Fruit fly (Drosophila melanogaster) whole organism, wandering third instar larva: Measurements from ENCODE around the gene wds.

Source experiments
- Rel ChIP-seq, 2 experiments: fragments of 200-800 bp; sonication (Bioruptor generic) in 1 of 2; optimal IDR thresholded peaks; 2 replicates in 1 of 2; 3 replicates in 1 of 2; lab custom pipeline; 2016 to 2019; ENCODE audit warnings: mild to moderate bottlenecking in 2 of 2, missing biosample characterization in 2 of 2, missing genetic modification characterization in 2 of 2, moderate library complexity in 1 of 2
- Vsx2 ChIP-seq: fragments of 200-300, 225-300 bp; sonication (Bioruptor generic); optimal IDR thresholded peaks from 2 replicates; lab custom pipeline; 2018; ENCODE audit warnings: missing biosample characterization, missing genetic modification characterization; ENCODE audit not compliant: partially characterized antibody
- br ChIP-seq: fragments of 200-800 bp; sonication (Bioruptor generic); optimal IDR thresholded peaks from 2 replicates; lab custom pipeline; 2016; ENCODE audit warnings: missing biosample characterization, missing genetic modification characterization
- dl ChIP-seq, 2 experiments: fragments of 175-275, 200-275 bp in 1 of 2; fragments of 200-275 bp in 1 of 2; sonication (Bioruptor generic); optimal IDR thresholded peaks; lab custom pipeline; 2018; ENCODE audit warnings: mild to moderate bottlenecking in 2 of 2, missing biosample characterization in 2 of 2, missing genetic modification characterization in 2 of 2, moderate library complexity in 2 of 2; ENCODE audit not compliant: partially characterized antibody in 2 of 2, insufficient read depth in 1 of 2
- psq ChIP-seq: fragments of 200-800 bp; sonication (Bioruptor generic); optimal IDR thresholded peaks from 3 replicates; lab custom pipeline; 2017; ENCODE audit warnings: missing biosample characterization, mild to moderate bottlenecking, missing genetic modification characterization, moderate library complexity
- rgr ChIP-seq: fragments of 200-800 bp; sonication (Bioruptor generic); optimal IDR thresholded peaks from 3 replicates; lab custom pipeline; 2016; ENCODE audit warnings: missing biosample characterization, mild to moderate bottlenecking, missing genetic modification characterization

dm6 chrX:2635953-2636715 is 50.4 kb downstream of the wds start:
- TF ChIP-seq br, result no peak
- no peak for TF ChIP-seq rgr
- TF ChIP-seq psq (GFP tag; lab: Kevin White, UChicago), result no peak
- TF ChIP-seq Rel (GFP tag; optimal IDR thresholded peaks at IDR 0.05; lab: Kevin White, UChicago), result no peak
- TF ChIP-seq Rel (tag; optimal IDR thresholded peaks at IDR 0.05; lab: Kevin White, UChicago), result no peak
- TF ChIP-seq Vsx2 (GFP tag; lab: Kevin White, UChicago), result no peak
- TF ChIP-seq dl (GFP tag; optimal IDR thresholded peaks at IDR 0.05; lab: Kevin White, UChicago; ENCODE audit: insufficient read depth in 1 of 2, partially characterized antibody in 2 of 2), result no peak
